Worm (Caenorhabditis elegans) whole organism, mixed stage, embryonic: ENCODE data around the gene C32B5.6.

Experiments
- ceh-39 ChIP-seq: fragments of 150-350 bp; optimal IDR thresholded peaks from 2 replicates; lab custom pipeline; 2014; ENCODE audit warnings: missing biosample characterization, missing genetic modification characterization
- ces-1 ChIP-seq: fragments of 150-350 bp; optimal IDR thresholded peaks from 2 replicates; lab custom pipeline; 2014; ENCODE audit warnings: missing biosample characterization, missing genetic modification reagents, missing genetic modification characterization
- ham-2 ChIP-seq: fragments of 200-800 bp; sonication (Bioruptor generic); optimal IDR thresholded peaks from 2 replicates; lab custom pipeline; 2018; ENCODE audit warnings: mild to moderate bottlenecking, missing genetic modification characterization, missing compliant biosample characterization
- lin-13 ChIP-seq: fragments of 150-350 bp; optimal IDR thresholded peaks from 2 replicates; lab custom pipeline; 2014; ENCODE audit warnings: missing biosample characterization, missing genetic modification characterization
- mep-1 ChIP-seq: fragments of 150-350 bp; optimal IDR thresholded peaks from 2 replicates; lab custom pipeline; 2017; ENCODE audit warnings: missing biosample characterization, missing genetic modification reagents, missing genetic modification characterization, inconsistent platforms
- nhr-28 ChIP-seq: fragments of 150-350 bp; optimal IDR thresholded peaks from 2 replicates; lab custom pipeline; 2014; ENCODE audit warnings: missing biosample characterization, missing genetic modification characterization
- pha-4 ChIP-seq: fragments of 150-350 bp; optimal IDR thresholded peaks from 2 replicates; lab custom pipeline; 2018; ENCODE audit warnings: missing biosample characterization, missing genetic modification reagents, missing genetic modification characterization
- unc-62 ChIP-seq: fragments of 150-350 bp; optimal IDR thresholded peaks from 2 replicates; lab custom pipeline; 2014; ENCODE audit warnings: missing biosample characterization, missing genetic modification reagents, missing genetic modification characterization

- no peak for TF ChIP-seq ham-2
- TF ChIP-seq pha-4 (tag; lab: Kevin White, UChicago): no peak
- TF ChIP-seq ceh-39 (tag; lab: Kevin White, UChicago): no peak
- TF ChIP-seq ces-1 (GFP tag; lab: Kevin White, UChicago): no peak
- TF ChIP-seq nhr-28 (tag; lab: Kevin White, UChicago): no peak
- no peak for TF ChIP-seq unc-62 (GFP tag; lab: Kevin White, UChicago)
- TF ChIP-seq mep-1 (tag; lab: Kevin White, UChicago): no peak
- TF ChIP-seq lin-13 (tag; lab: Kevin White, UChicago): no peak
These were observed 31.3 kb downstream of the C32B5.6 start, which contains the start of gene fbxb-29 for ce11 chrII:999493-999892.
